Fruit fly (Drosophila melanogaster) whole organism, embryonic: ENCODE measurements around the gene Cyt-c-d.

Source experiments
- ATbp ChIP-seq: fragments of 200-800 bp; sonication (Bioruptor generic); optimal IDR thresholded peaks from 2 replicates; lab custom pipeline; 2017; ENCODE audit warnings: missing biosample characterization, mild to moderate bottlenecking, missing genetic modification characterization, missing genetic modification reagents
- Ada2b ChIP-seq: fragments of 200-800 bp; sonication (Bioruptor generic); IDR thresholded peaks from 2 replicates; pipeline ENCODE4 v1.3.6; 2022; ENCODE audit warnings: missing biosample characterization, missing genetic modification characterization
- Atf6 ChIP-seq: fragments of 200-800 bp; sonication (Bioruptor generic); IDR thresholded peaks from 2 replicates; pipeline ENCODE4 v1.3.6; 2022; ENCODE audit warnings: missing biosample characterization, missing genetic modification characterization
- B-H1 ChIP-seq: fragments of 200-800 bp; sonication (Bioruptor generic); IDR thresholded peaks from 3 replicates; pipeline ENCODE4 v1.3.6; 2022; ENCODE audit warnings: missing biosample characterization, missing genetic modification characterization
- CG1024 ChIP-seq: fragments of 200-800 bp; sonication (Bioruptor generic); IDR thresholded peaks from 2 replicates; pipeline ENCODE4 v1.3.6; 2022; ENCODE audit warnings: missing biosample characterization, missing genetic modification characterization
- CG10274 ChIP-seq: fragments of 200-800 bp; sonication (Bioruptor generic); optimal IDR thresholded peaks from 3 replicates; lab custom pipeline; 2017; ENCODE audit warnings: missing biosample characterization, mild to moderate bottlenecking, missing genetic modification characterization
- CG10959 ChIP-seq: fragments of 200-800 bp; sonication (Bioruptor generic); IDR thresholded peaks from 2 replicates; pipeline ENCODE4 v1.3.6; 2022; ENCODE audit warnings: missing biosample characterization, missing genetic modification characterization
- CG11247 ChIP-seq: fragments of 200-800 bp; sonication (Bioruptor generic); IDR thresholded peaks from 2 replicates; pipeline ENCODE4 v1.3.6; 2022; ENCODE audit warnings: missing biosample characterization, missing genetic modification characterization
- CG12769 ChIP-seq: fragments of 200-800 bp; sonication (Bioruptor generic); optimal IDR thresholded peaks from 2 replicates; lab custom pipeline; 2019; ENCODE audit warnings: missing biosample characterization, mild to moderate bottlenecking, missing genetic modification characterization, moderate library complexity
- CG16813 ChIP-seq: fragments of 200-800 bp; sonication (Bioruptor generic); IDR thresholded peaks from 3 replicates; pipeline ENCODE4 v1.3.6; 2022; ENCODE audit warnings: missing biosample characterization, missing genetic modification characterization; ENCODE audit not compliant: partially characterized antibody
- CG17328 ChIP-seq: fragments of 200-800 bp; sonication (Bioruptor generic); IDR thresholded peaks from 2 replicates; pipeline ENCODE4 v1.3.6; 2022; ENCODE audit warnings: missing biosample characterization, missing genetic modification characterization
- CG17912 ChIP-seq: fragments of 200-800 bp; sonication (Bioruptor generic); optimal IDR thresholded peaks from 2 replicates; lab custom pipeline; 2018; ENCODE audit warnings: missing biosample characterization, mild to moderate bottlenecking, missing genetic modification characterization
- CG2712 ChIP-seq: fragments of 200-800 bp; optimal IDR thresholded peaks from 3 replicates; lab custom pipeline; 2019; ENCODE audit warnings: missing biosample characterization, mild to moderate bottlenecking, missing genetic modification characterization, moderate library complexity
- CG2889 ChIP-seq: fragments of 200-800 bp; sonication (Bioruptor generic); IDR thresholded peaks from 3 replicates; pipeline ENCODE4 v1.3.6; 2022; ENCODE audit warnings: missing biosample characterization, missing genetic modification characterization
- CG3407 ChIP-seq: fragments of 200-800 bp; sonication (Bioruptor generic); optimal IDR thresholded peaks from 2 replicates; lab custom pipeline; 2018; ENCODE audit warnings: missing biosample characterization, mild to moderate bottlenecking, missing genetic modification characterization
- CG6272 ChIP-seq: fragments of 200-800 bp; sonication (Bioruptor generic); IDR thresholded peaks from 2 replicates; pipeline ENCODE4 v1.3.6; 2022; ENCODE audit warnings: missing biosample characterization, missing genetic modification characterization
- CG9817 ChIP-seq: fragments of 200-800 bp; sonication (Bioruptor generic); optimal IDR thresholded peaks from 2 replicates; lab custom pipeline; 2018; ENCODE audit warnings: missing biosample characterization, mild to moderate bottlenecking, missing genetic modification characterization, moderate library complexity
- D19B ChIP-seq: fragments of 200-800 bp; sonication (Bioruptor generic); optimal IDR thresholded peaks from 2 replicates; lab custom pipeline; 2017; ENCODE audit warnings: missing biosample characterization, mild to moderate bottlenecking, missing genetic modification characterization
- HLH54F ChIP-seq: fragments of 200-800 bp; sonication (Bioruptor generic); optimal IDR thresholded peaks from 3 replicates; lab custom pipeline; 2016; ENCODE audit warnings: missing biosample characterization, missing genetic modification characterization
- HmgZ ChIP-seq: fragments of 200-800 bp; sonication (Bioruptor generic); optimal IDR thresholded peaks from 2 replicates; lab custom pipeline; 2018; ENCODE audit warnings: missing biosample characterization, mild to moderate bottlenecking, missing genetic modification characterization
- Hmx ChIP-seq: fragments of 200-800 bp; sonication (Bioruptor generic); optimal IDR thresholded peaks from 2 replicates; lab custom pipeline; 2016; ENCODE audit warnings: missing biosample characterization, missing genetic modification characterization
- Hr51 ChIP-seq, 2 experiments: fragments of 200-800 bp; sonication (Bioruptor generic); optimal IDR thresholded peaks; 2 replicates in 1 of 2; 3 replicates in 1 of 2; lab custom pipeline; 2016 to 2018; ENCODE audit warnings: missing biosample characterization in 2 of 2, missing genetic modification characterization in 2 of 2, mild to moderate bottlenecking in 1 of 2, moderate library complexity in 1 of 2
- Hsf ChIP-seq: fragments of 200-800 bp; sonication (Bioruptor generic); optimal IDR thresholded peaks from 3 replicates; lab custom pipeline; 2016; ENCODE audit warnings: missing biosample characterization, missing genetic modification characterization
- Med ChIP-seq: fragments of 200-800 bp; sonication (Bioruptor generic); peaks from one replicate; lab custom pipeline; 2016; ENCODE audit warnings: missing biosample characterization, missing genetic modification characterization, mild to moderate bottlenecking, inconsistent platforms, moderate library complexity
- NFAT ChIP-seq: fragments of 200-800 bp; sonication (Bioruptor generic); IDR thresholded peaks from 2 replicates; pipeline ENCODE4 v1.3.6; 2022; ENCODE audit warnings: missing biosample characterization, missing genetic modification characterization
- NfI ChIP-seq: fragments of 200-800 bp; sonication (Bioruptor generic); optimal IDR thresholded peaks from 3 replicates; lab custom pipeline; 2018; ENCODE audit warnings: missing biosample characterization, mild to moderate bottlenecking, missing genetic modification characterization, moderate library complexity
- Pdp1 ChIP-seq, 2 experiments: fragments of 200-800 bp; sonication (Bioruptor generic); optimal IDR thresholded peaks; 3 replicates each; lab custom pipeline; 2016; ENCODE audit warnings: missing biosample characterization in 2 of 2, missing genetic modification characterization in 2 of 2, mild to moderate bottlenecking in 1 of 2, moderate library complexity in 1 of 2
- Sin3A ChIP-seq: fragments of >200 bp; optimal IDR thresholded peaks from 2 replicates; lab custom pipeline; 2018
- Sox102F ChIP-seq: fragments of 200-800 bp; sonication (Bioruptor generic); optimal IDR thresholded peaks from 2 replicates; lab custom pipeline; 2018; ENCODE audit warnings: missing biosample characterization, mild to moderate bottlenecking, missing genetic modification characterization, moderate library complexity
- Tbp ChIP-seq: fragments of >200 bp; optimal IDR thresholded peaks from 2 replicates; lab custom pipeline; 2018; ENCODE audit warnings: missing biosample characterization, missing genetic modification characterization
- Vsx1 ChIP-seq: fragments of 200-800 bp; sonication (Bioruptor generic); optimal IDR thresholded peaks from 2 replicates; lab custom pipeline; 2017; ENCODE audit warnings: missing biosample characterization, mild to moderate bottlenecking, missing genetic modification characterization, missing genetic modification reagents
- bowl ChIP-seq: fragments of 200-800 bp; sonication (Bioruptor generic); IDR thresholded peaks from 2 replicates; pipeline ENCODE4 v1.3.6; 2022; ENCODE audit warnings: missing biosample characterization, missing genetic modification characterization
- cas ChIP-seq: fragments of 200-800 bp; sonication (Bioruptor generic); IDR thresholded peaks from 2 replicates; pipeline ENCODE4 v1.3.6; 2022; ENCODE audit warnings: missing biosample characterization, missing genetic modification characterization
- caup ChIP-seq: fragments of 200-800 bp; sonication (Bioruptor generic); optimal IDR thresholded peaks from 3 replicates; lab custom pipeline; 2017; ENCODE audit warnings: missing biosample characterization, mild to moderate bottlenecking, missing genetic modification characterization, moderate library complexity; ENCODE audit not compliant: severe bottlenecking
- esg ChIP-seq: fragments of 200-800 bp; sonication (Bioruptor generic); conservative IDR thresholded peaks from 2 replicates; pipeline ENCODE4 v1.3.6; 2022; ENCODE audit warnings: missing biosample characterization, missing genetic modification characterization
- gcm ChIP-seq: fragments of 200-800 bp; sonication (Bioruptor generic); optimal IDR thresholded peaks from 2 replicates; lab custom pipeline; 2019; ENCODE audit warnings: missing biosample characterization, mild to moderate bottlenecking, missing genetic modification characterization, moderate library complexity
- gcm2 ChIP-seq: fragments of 200-800 bp; sonication (Bioruptor generic); optimal IDR thresholded peaks from 2 replicates; lab custom pipeline; 2016; ENCODE audit warnings: missing biosample characterization, missing genetic modification characterization
- hkb ChIP-seq, 2 experiments: fragments of 200-800 bp in 1 of 2; fragments of >200 bp in 1 of 2; sonication (Bioruptor generic) in 1 of 2; IDR thresholded peaks in 1 of 2; optimal IDR thresholded peaks in 1 of 2; 2 replicates each; pipeline versions ENCODE4 v1.3.6 to Lab custom; 2017 to 2022; ENCODE audit warnings: missing biosample characterization in 1 of 2, missing genetic modification characterization in 1 of 2
- jigr1 ChIP-seq: fragments of 200-800 bp; sonication (Bioruptor generic); IDR thresholded peaks from 3 replicates; pipeline ENCODE4 v1.3.6; 2022; ENCODE audit warnings: missing biosample characterization, missing genetic modification characterization
- klu ChIP-seq: fragments of 200-800 bp; sonication (Bioruptor generic); IDR thresholded peaks from 2 replicates; pipeline ENCODE4 v1.3.6; 2022; ENCODE audit warnings: missing biosample characterization, missing genetic modification characterization
- kni ChIP-seq: fragments of 200-800 bp; sonication (Bioruptor generic); optimal IDR thresholded peaks from 3 replicates; lab custom pipeline; 2017; ENCODE audit warnings: mild to moderate bottlenecking, missing biosample characterization, missing genetic modification reagents, missing genetic modification characterization
- nom ChIP-seq: fragments of 200-800 bp; sonication (Bioruptor generic); optimal IDR thresholded peaks from 2 replicates; lab custom pipeline; 2017; ENCODE audit warnings: missing biosample characterization, missing genetic modification characterization, mild to moderate bottlenecking, moderate library complexity, missing genetic modification reagents
- psq ChIP-seq: fragments of 200-800 bp; sonication (Bioruptor generic); optimal IDR thresholded peaks from 2 replicates; lab custom pipeline; 2017; ENCODE audit warnings: missing biosample characterization, missing genetic modification characterization
- sens ChIP-seq: fragments of 200-800 bp; sonication (Bioruptor generic); peaks from one replicate; lab custom pipeline; 2016; ENCODE audit warnings: missing biosample characterization, missing genetic modification characterization
- slbo ChIP-seq: fragments of 200-800 bp; sonication (Bioruptor generic); IDR thresholded peaks from 2 replicates; pipeline ENCODE4 v1.3.6; 2022; ENCODE audit warnings: missing biosample characterization, missing genetic modification characterization
- tll ChIP-seq, 2 experiments: fragments of 200-800 bp in 1 of 2; fragments of >200 bp in 1 of 2; sonication (Bioruptor generic) in 1 of 2; optimal IDR thresholded peaks; 2 replicates each; lab custom pipeline; 2017 to 2019; ENCODE audit warnings: missing biosample characterization in 2 of 2, missing genetic modification characterization in 2 of 2, mild to moderate bottlenecking in 1 of 2, moderate library complexity in 1 of 2
- twi ChIP-seq: fragments of 200-800 bp; optimal IDR thresholded peaks from 2 replicates; lab custom pipeline; 2019; ENCODE audit warnings: missing biosample characterization, mild to moderate bottlenecking, missing genetic modification characterization, moderate library complexity
- unpg ChIP-seq: fragments of 200-800 bp; sonication (Bioruptor generic); optimal IDR thresholded peaks from 3 replicates; lab custom pipeline; 2018; ENCODE audit warnings: missing biosample characterization, mild to moderate bottlenecking, missing genetic modification characterization, moderate library complexity
- wek ChIP-seq: fragments of 200-800 bp; sonication (Bioruptor generic); optimal IDR thresholded peaks from 3 replicates; lab custom pipeline; 2018; ENCODE audit warnings: missing biosample characterization, mild to moderate bottlenecking, missing genetic modification characterization, moderate library complexity
- yki ChIP-seq: fragments of >200 bp; optimal IDR thresholded peaks from 3 replicates; lab custom pipeline; 2018
- zf30C ChIP-seq: fragments of 200-800 bp; sonication (Bioruptor generic); optimal IDR thresholded peaks from 3 replicates; lab custom pipeline; 2018; ENCODE audit warnings: missing biosample characterization, mild to moderate bottlenecking, missing genetic modification characterization

Gene Cyt-c-d

dm6 chr2L:16709693-16710092, 6.0 kb upstream of the Cyt-c-d start (continued):
- TF ChIP-seq sens (GFP tag; lab: Kevin White, UChicago) (peak; percentile 85), Tbp (GFP tag; lab: Kevin White, UChicago) (no peak), Sin3A (lab: Kevin White, UChicago) (no peak), cas (GFP tag; lab: Robert Waterston, UW) (no peak), hkb (optimal IDR thresholded peaks at IDR 0.05; lab: Kevin White, UChicago) (no peak), hkb (GFP tag; IDR thresholded peaks at IDR 0.05; lab: Robert Waterston, UW) (peak; percentile 88), unpg (GFP tag; lab: Kevin White, UChicago) (peak; percentile 88), NfI (peak; percentile 71), CG2712 (tag; lab: Kevin White, UChicago) (no peak), CG1024 (peak; percentile 66), klu (GFP tag; lab: Robert Waterston, UW) (no peak), CG11247 (GFP tag; lab: Robert Waterston, UW) (peak; percentile 64), CG3407 (GFP tag; lab: Kevin White, UChicago) (peak; percentile 68), HmgZ (tag; lab: Kevin White, UChicago) (peak; percentile 24), CG10959 (GFP tag; lab: Robert Waterston, UW) (peak; percentile 9; the same call in 1 of the 2 replicates), bowl (peak; percentile 76; the same call in 1 of the 2 replicates), Vsx1 (GFP tag; lab: Kevin White, UChicago) (peak; percentile 46), D19B (GFP tag; lab: Kevin White, UChicago) (no peak), CG17912 (GFP tag; lab: Kevin White, UChicago) (no peak), esg (GFP tag; lab: Robert Waterston, UW) (peak; percentile 81), kni (GFP tag; lab: Kevin White, UChicago) (no peak), ATbp (GFP tag; lab: Kevin White, UChicago) (peak; percentile 60), twi (tag; lab: Kevin White, UChicago) (peak; percentile 0), CG12769 (tag; lab: Kevin White, UChicago) (peak; percentile 18), Med (GFP tag; lab: Kevin White, UChicago) (peak; percentile 47), CG9817 (tag; lab: Kevin White, UChicago) (peak; percentile 66), gcm (GFP tag; lab: Kevin White, UChicago) (peak; percentile 71), HLH54F (GFP tag; lab: Kevin White, UChicago) (peak; percentile 16), CG2889 (GFP tag; lab: Robert Waterston, UW) (0 out of 3 replicates have a peak, but pooled peaks have one; percentile 54), B-H1 (GFP tag; lab: Robert Waterston, UW) (no peak), CG16813 (GFP tag; lab: Robert Waterston, UW) (no peak), CG6272 (GFP tag; lab: Robert Waterston, UW) (no peak), Atf6 (GFP tag; lab: Robert Waterston, UW) (peak; percentile 79), gcm2 (GFP tag; lab: Kevin White, UChicago) (no peak), Sox102F (GFP tag; lab: Kevin White, UChicago) (peak; percentile 82), caup (GFP tag; lab: Kevin White, UChicago) (peak; percentile 57), CG10274 (GFP tag; lab: Kevin White, UChicago) (no peak), tll (GFP tag; optimal IDR thresholded peaks at IDR 0.05; lab: Kevin White, UChicago) (no peak), Hr51 (GFP tag; optimal IDR thresholded peaks at IDR 0.05; lab: Kevin White, UChicago) (peak in 1 of 2 experiments; percentile 85), Hsf (GFP tag; lab: Kevin White, UChicago) (peak; percentile 48), CG17328 (GFP tag; lab: Robert Waterston, UW) (peak; percentile 88), psq (GFP tag; lab: Kevin White, UChicago) (peak; percentile 11), Pdp1 (GFP tag; optimal IDR thresholded peaks at IDR 0.05; lab: Kevin White, UChicago) (peak in 1 of 2 experiments; percentile 7), Hmx (GFP tag; lab: Kevin White, UChicago) (no peak), NFAT (no peak), Ada2b (GFP tag; lab: Robert Waterston, UW) (peak; percentile 86), jigr1 (GFP tag; lab: Robert Waterston, UW) (no peak), zf30C (GFP tag; lab: Kevin White, UChicago) (peak; percentile 13), nom (GFP tag; lab: Kevin White, UChicago) (no peak), yki (lab: Kevin White, UChicago) (no peak), slbo (GFP tag; lab: Robert Waterston, UW) (peak; percentile 84), wek (GFP tag; lab: Kevin White, UChicago) (no peak)
